Fruit fly (Drosophila melanogaster) whole organism, pupa: Measurements from ENCODE around the gene Mur2B.

Source experiments
- CG10348 ChIP-seq: fragments of 200-800 bp; sonication (Bioruptor generic); IDR thresholded peaks from 2 replicates; pipeline ENCODE4 v1.3.6; 2022; ENCODE audit warnings: missing biosample characterization, missing genetic modification characterization
- CG12605 ChIP-seq: fragments of 200-800 bp; sonication (Bioruptor generic); IDR thresholded peaks from 2 replicates; pipeline ENCODE4 v1.3.6; 2022; ENCODE audit warnings: missing biosample characterization, missing genetic modification characterization
- CG13204 ChIP-seq: fragments of 200-800 bp; sonication (Bioruptor generic); optimal IDR thresholded peaks from 2 replicates; lab custom pipeline; 2018; ENCODE audit warnings: missing biosample characterization, mild to moderate bottlenecking, missing genetic modification characterization, moderate library complexity
- CG14655 ChIP-seq: fragments of 200-800 bp; sonication (Bioruptor generic); optimal IDR thresholded peaks from 3 replicates; lab custom pipeline; 2017; ENCODE audit warnings: mild to moderate bottlenecking, missing biosample characterization, missing genetic modification reagents, missing genetic modification characterization
- CG15710 ChIP-seq: fragments of 200-800 bp; sonication (Bioruptor generic); optimal IDR thresholded peaks from 2 replicates; lab custom pipeline; 2018; ENCODE audit warnings: missing biosample characterization, mild to moderate bottlenecking, missing genetic modification characterization, moderate library complexity
- CG17806 ChIP-seq: fragments of 200-800 bp; sonication (Bioruptor generic); optimal IDR thresholded peaks from 2 replicates; lab custom pipeline; 2018; ENCODE audit warnings: missing biosample characterization, mild to moderate bottlenecking, missing genetic modification characterization, moderate library complexity
- CG32121 ChIP-seq: fragments of 200-800 bp; sonication (Bioruptor generic); IDR thresholded peaks from 2 replicates; pipeline ENCODE4 v1.3.6; 2022; ENCODE audit warnings: missing biosample characterization, missing genetic modification characterization
- CG34367 ChIP-seq: fragments of 200-800 bp; sonication (Bioruptor generic); optimal IDR thresholded peaks from 2 replicates; lab custom pipeline; 2018; ENCODE audit warnings: missing biosample characterization, mild to moderate bottlenecking, missing genetic modification characterization
- CG4496 ChIP-seq: fragments of 200-800 bp; sonication (Bioruptor generic); IDR thresholded peaks from 3 replicates; pipeline ENCODE4 v1.3.6; 2022; ENCODE audit warnings: missing biosample characterization, missing genetic modification characterization
- CG8159 ChIP-seq: fragments of 200-800 bp; sonication (Bioruptor generic); optimal IDR thresholded peaks from 3 replicates; lab custom pipeline; 2018; ENCODE audit warnings: missing biosample characterization, mild to moderate bottlenecking, missing genetic modification characterization, moderate library complexity
- CG8301 ChIP-seq: fragments of 200-800 bp; sonication (Bioruptor generic); optimal IDR thresholded peaks from 2 replicates; lab custom pipeline; 2018; ENCODE audit warnings: missing biosample characterization, mild to moderate bottlenecking, missing genetic modification characterization
- CG9948 ChIP-seq: fragments of 200-800 bp; sonication (Bioruptor generic); optimal IDR thresholded peaks from 2 replicates; lab custom pipeline; 2018; ENCODE audit warnings: missing biosample characterization, mild to moderate bottlenecking, missing genetic modification characterization, moderate library complexity
- D1 ChIP-seq: fragments of 200-800 bp; sonication (Bioruptor generic); optimal IDR thresholded peaks from 2 replicates; lab custom pipeline; 2018; ENCODE audit warnings: missing biosample characterization, mild to moderate bottlenecking, missing genetic modification characterization, moderate library complexity
- EcR ChIP-seq: fragments of 200-800 bp; sonication (Bioruptor generic); optimal IDR thresholded peaks from 3 replicates; lab custom pipeline; 2019; ENCODE audit warnings: missing biosample characterization, missing genetic modification characterization, mild to moderate bottlenecking, moderate library complexity, missing genetic modification reagents
- Ets98B ChIP-seq: fragments of 200-800 bp; sonication (Bioruptor generic); IDR thresholded peaks from 2 replicates; pipeline ENCODE4 v1.3.6; 2022; ENCODE audit warnings: missing biosample characterization, missing genetic modification characterization
- Pif1A ChIP-seq: fragments of 200-800 bp; sonication (Bioruptor generic); optimal IDR thresholded peaks from 3 replicates; lab custom pipeline; 2016; ENCODE audit warnings: missing biosample characterization, missing genetic modification characterization
- Pif1B ChIP-seq: fragments of 200-800 bp; sonication (Bioruptor generic); optimal IDR thresholded peaks from 3 replicates; lab custom pipeline; 2016; ENCODE audit warnings: missing biosample characterization, missing genetic modification characterization
- Snoo ChIP-seq: fragments of 200-800 bp; sonication (Bioruptor generic); optimal IDR thresholded peaks from 3 replicates; lab custom pipeline; 2017; ENCODE audit warnings: missing biosample characterization, mild to moderate bottlenecking, missing genetic modification characterization, inconsistent platforms
- fd96Ca ChIP-seq: fragments of 200-800 bp; sonication (Bioruptor generic); IDR thresholded peaks from 3 replicates; pipeline ENCODE4 v1.3.6; 2022; ENCODE audit warnings: missing biosample characterization, missing genetic modification characterization
- gl ChIP-seq: fragments of 200-800 bp; sonication (Bioruptor generic); optimal IDR thresholded peaks from 2 replicates; lab custom pipeline; 2018; ENCODE audit warnings: missing biosample characterization, mild to moderate bottlenecking, missing genetic modification characterization
- rn ChIP-seq: fragments of 200-800 bp; sonication (Bioruptor generic); IDR thresholded peaks from 2 replicates; pipeline ENCODE4 v1.3.6; 2022; ENCODE audit warnings: missing biosample characterization, missing genetic modification characterization

The Mur2B gene

dm6 chrX:1619699-1620309, 48.8 kb downstream of the Mur2B start:
- TF ChIP-seq Pif1A (GFP tag; lab: Kevin White, UChicago), result no peak
- TF ChIP-seq Snoo (tag; lab: Kevin White, UChicago), result no peak
- TF ChIP-seq Pif1B, result no peak
- no peak for TF ChIP-seq CG34367 (tag; lab: Kevin White, UChicago)
- TF ChIP-seq CG4496 (GFP tag; lab: Robert Waterston, UW), result no peak
- TF ChIP-seq CG12605, result no peak
- TF ChIP-seq CG15710 (tag; lab: Kevin White, UChicago), result no peak

- TF ChIP-seq CG34367 (tag; lab: Kevin White, UChicago), result no peak
- TF ChIP-seq CG10348, result peak; percentile 84
- TF ChIP-seq CG12605, result peak; percentile 73; the same call in 1 of the 2 replicates
- TF ChIP-seq Ets98B, result peak; percentile 95
- no peak for TF ChIP-seq CG8159 (tag; lab: Kevin White, UChicago)
- TF ChIP-seq D1, result no peak
- TF ChIP-seq CG4496 (GFP tag; lab: Robert Waterston, UW), result peak; percentile 95
- no peak for TF ChIP-seq Snoo (tag; lab: Kevin White, UChicago)
- TF ChIP-seq Pif1B, result peak; percentile 72
- TF ChIP-seq EcR (GFP tag; lab: Kevin White, UChicago), result peak; percentile 20
- TF ChIP-seq CG13204, result no peak
- TF ChIP-seq CG17806 (tag; lab: Kevin White, UChicago), result peak; percentile 9
- TF ChIP-seq CG9948 (tag; lab: Kevin White, UChicago), result peak; percentile 43
- TF ChIP-seq gl (tag; lab: Kevin White, UChicago), result no peak
- TF ChIP-seq Pif1A (GFP tag; lab: Kevin White, UChicago), result peak; percentile 80
- peak; percentile 96 for TF ChIP-seq fd96Ca (GFP tag; lab: Robert Waterston, UW)
- no peak for TF ChIP-seq CG15710 (tag; lab: Kevin White, UChicago)
- peak; percentile 95 for TF ChIP-seq CG32121
- peak; percentile 93 for TF ChIP-seq CG14655 (GFP tag; lab: Kevin White, UChicago)
- TF ChIP-seq CG8301 (tag; lab: Kevin White, UChicago), result peak; percentile 94
- peak; percentile 62; the same call in 1 of the 2 replicates for TF ChIP-seq rn (GFP tag; lab: Robert Waterston, UW)
These were observed 49.6 kb downstream of the Mur2B start for dm6 chrX:1618727-1619581.

- TF ChIP-seq CG15710 (tag; lab: Kevin White, UChicago) (no peak), CG8301 (tag; lab: Kevin White, UChicago) (no peak), fd96Ca (GFP tag; lab: Robert Waterston, UW) (peak; percentile 67; the same call in 1 of the 3 replicates), EcR (GFP tag; lab: Kevin White, UChicago) (peak; percentile 88), Ets98B (peak; percentile 56), CG32121 (peak; percentile 53; the same call in 1 of the 2 replicates), CG4496 (GFP tag; lab: Robert Waterston, UW) (peak; percentile 72; the same call in 2 of the 3 replicates), CG13204 (peak; percentile 73)
These were observed 50.6 kb downstream of the Mur2B start for dm6 chrX:1617673-1618608.

- TF ChIP-seq Ets98B, result no peak
- TF ChIP-seq CG15710 (tag; lab: Kevin White, UChicago), result no peak
- TF ChIP-seq EcR (GFP tag; lab: Kevin White, UChicago), result peak; percentile 92
- peak; percentile 41; the same call in 1 of the 3 replicates for TF ChIP-seq CG4496 (GFP tag; lab: Robert Waterston, UW)
- TF ChIP-seq, all 21 proteins: peak for 2
These were observed 51.6 kb downstream of the Mur2B start for dm6 chrX:1616896-1617401.

dm6 chrX:1614357-1614756, 54.2 kb downstream of the Mur2B start:
- TF ChIP-seq CG4496 (GFP tag; lab: Robert Waterston, UW) (peak; percentile 52; the same call in 2 of the 3 replicates), EcR (GFP tag; lab: Kevin White, UChicago) (peak; percentile 80), CG8159 (tag; lab: Kevin White, UChicago) (no peak), fd96Ca (GFP tag; lab: Robert Waterston, UW) (no peak), CG13204 (peak; percentile 87)
- TF ChIP-seq, all 21 proteins: peak for 3
